Fruit fly (Drosophila melanogaster): ENCODE results near the gene Nepl5.
A peak's percentile ranks its signal among the peaks of the same experiment; 100 is the strongest.

Nepl5 gene

DNA sequence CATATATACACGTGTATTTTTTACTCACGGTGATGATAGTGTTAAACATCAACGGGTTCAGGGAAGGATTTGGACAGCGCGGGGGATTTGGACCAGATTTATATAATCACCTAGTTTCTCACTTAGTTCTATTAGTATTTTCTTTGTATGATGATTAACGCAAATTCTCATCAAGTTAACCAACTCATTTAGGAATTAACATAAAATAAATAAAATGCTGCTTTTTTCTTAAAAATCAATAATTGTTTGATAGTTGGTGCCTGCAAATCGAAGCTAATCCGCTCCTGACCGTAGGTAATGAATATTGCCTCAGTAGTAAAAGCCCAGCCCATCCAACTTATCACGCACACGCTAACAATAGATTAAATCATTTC is 29.3 kb upstream of the Nepl5 start (continued):
- TF ChIP-seq onecut (GFP tag; IDR thresholded peaks at IDR 0.05) (peak; percentile 42), hkb (optimal IDR thresholded peaks at IDR 0.05) (no peak), hkb (GFP tag; IDR thresholded peaks at IDR 0.05) (peak; percentile 71), CG3163 (GFP tag; optimal IDR thresholded peaks at IDR 0.05) (peak; percentile 42), CG2129 (GFP tag; IDR thresholded peaks at IDR 0.05; ENCODE audit: partially characterized antibody) (no peak), CG14667 (GFP tag; IDR thresholded peaks at IDR 0.05) (peak; percentile 74), Mad (GFP tag; optimal IDR thresholded peaks at IDR 0.05) (peak; percentile 48), esg (GFP tag; conservative IDR thresholded peaks at IDR 0.05) (peak; percentile 90), E2f2 (GFP tag; IDR thresholded peaks at IDR 0.05) (peak; percentile 64), Ets65A (GFP tag) (peak; percentile 94), CG11696 (GFP tag; IDR thresholded peaks at IDR 0.05) (0 out of 2 replicates have a peak, but pooled peaks have one; percentile 44), Optix (GFP tag; IDR thresholded peaks at IDR 0.05) (peak; percentile 63; the same call in 2 of the 3 replicates), her (GFP tag; optimal IDR thresholded peaks at IDR 0.05) (peak; percentile 75), CG6683 (GFP tag; optimal IDR thresholded peaks at IDR 0.05) (peak; percentile 54), ato (GFP tag; IDR thresholded peaks at IDR 0.05; ENCODE audit: partially characterized antibody) (no peak), CG17568 (GFP tag; optimal IDR thresholded peaks at IDR 0.05) (no peak), Sry-δ (GFP tag; optimal IDR thresholded peaks at IDR 0.05) (peak; percentile 34), pros (GFP tag; optimal IDR thresholded peaks at IDR 0.05) (no peak), Sry-β (GFP tag; optimal IDR thresholded peaks at IDR 0.05) (no peak), TFAM (GFP tag; optimal IDR thresholded peaks at IDR 0.05) (no peak), MTF-1 (GFP tag; optimal IDR thresholded peaks at IDR 0.05; ENCODE audit: borderline replicate concordance) (peak; percentile 8), CG33213 (GFP tag; optimal IDR thresholded peaks at IDR 0.05) (peak; percentile 61), aop (GFP tag; IDR thresholded peaks at IDR 0.05) (0 out of 2 replicates have a peak, but pooled peaks have one; percentile 31), gce (GFP tag; IDR thresholded peaks at IDR 0.05) (peak; percentile 66; the same call in 1 of the 3 replicates), crol (GFP tag; IDR thresholded peaks at IDR 0.05) (no peak), Nf-YB (GFP tag; optimal IDR thresholded peaks at IDR 0.05) (peak; percentile 37), ATbp (GFP tag; optimal IDR thresholded peaks at IDR 0.05) (peak; percentile 56), ac (GFP tag; optimal IDR thresholded peaks at IDR 0.05) (no peak), dm (GFP tag; optimal IDR thresholded peaks at IDR 0.05) (peak; percentile 57), zf30C (GFP tag; optimal IDR thresholded peaks at IDR 0.05) (no peak), BEAF-32 (GFP tag; optimal IDR thresholded peaks at IDR 0.05) (no peak), Hr51 (GFP tag; optimal IDR thresholded peaks at IDR 0.05) (peak; percentile 48 to 89), CG2120 (GFP tag; optimal IDR thresholded peaks at IDR 0.05) (peak; percentile 97), zfh2 (GFP tag; optimal IDR thresholded peaks at IDR 0.05) (peak; percentile 90), CG43689 (GFP tag; IDR thresholded peaks at IDR 0.05) (peak; percentile 69), CG17802 (tag; optimal IDR thresholded peaks at IDR 0.05) (peak; percentile 35), CG32767 (GFP tag; IDR thresholded peaks at IDR 0.05) (peak; percentile 66; the same call in 1 of the 2 replicates), CG3995 (GFP tag; optimal IDR thresholded peaks at IDR 0.05) (peak; percentile 44), CG13424 (tag; optimal IDR thresholded peaks at IDR 0.05) (peak; percentile 86), Asciz (GFP tag; optimal IDR thresholded peaks at IDR 0.05) (peak; percentile 45), klu (GFP tag; IDR thresholded peaks at IDR 0.05) (peak; percentile 80), Myb (GFP tag; optimal IDR thresholded peaks at IDR 0.05) (peak; percentile 68), seq (GFP tag; IDR thresholded peaks at IDR 0.05) (no peak; the same call in 1 of the 2 replicates), amos (GFP tag; IDR thresholded peaks at IDR 0.05; ENCODE audit: partially characterized antibody) (peak; percentile 38; the same call in 1 of the 2 replicates), tll (GFP tag; optimal IDR thresholded peaks at IDR 0.05) (no peak), NC2β (GFP tag; optimal IDR thresholded peaks at IDR 0.05) (peak; percentile 43), nerfin-2 (GFP tag; IDR thresholded peaks at IDR 0.05; ENCODE audit: partially characterized antibody) (no peak), CG17359 (tag; optimal IDR thresholded peaks at IDR 0.05) (peak; percentile 84), CG4617 (GFP tag; optimal IDR thresholded peaks at IDR 0.05; ENCODE audit: borderline replicate concordance) (peak; percentile 38), HmgZ (tag; optimal IDR thresholded peaks at IDR 0.05) (peak; percentile 85)

All from whole organism, embryonic.